Fruit fly (Drosophila melanogaster): Measurements from ENCODE around the gene Mo25.

Mo25 gene

DNA sequence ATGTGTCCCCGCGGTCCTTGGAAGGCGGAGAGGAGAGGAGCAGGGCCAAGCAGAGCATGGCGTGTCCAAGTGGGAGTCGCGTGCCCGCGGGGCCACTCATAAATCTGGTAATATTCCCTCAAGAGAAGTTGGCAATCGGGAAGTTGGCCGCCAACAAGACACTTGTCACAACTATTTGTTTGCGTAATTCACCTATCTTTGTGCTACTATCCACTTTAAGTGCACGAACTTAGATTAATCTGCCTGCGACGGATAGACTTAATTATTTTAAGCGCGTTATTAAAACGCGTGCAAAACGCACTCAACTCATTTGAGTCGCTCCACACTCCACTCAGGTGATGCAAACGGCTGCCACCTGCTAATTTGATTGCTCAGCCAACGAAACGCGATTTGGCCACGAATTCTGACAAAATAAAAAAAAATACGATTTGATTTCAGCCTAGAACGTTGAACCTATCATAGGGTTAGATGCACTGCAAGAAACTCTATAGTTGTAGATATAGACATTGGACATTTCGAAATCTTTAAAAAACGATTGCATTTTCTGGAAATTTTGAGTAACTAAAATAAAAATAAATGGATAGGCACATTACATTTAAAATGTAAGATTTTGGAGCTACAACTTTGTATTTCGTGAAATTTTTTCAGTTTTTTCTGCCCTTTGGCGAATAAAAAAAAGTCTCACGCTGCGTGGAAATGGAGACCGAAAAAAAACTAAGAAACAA is 44.1 kb downstream of the Mo25 start:
- TF ChIP-seq CTCF (optimal IDR thresholded peaks at IDR 0.05): no peak
- no peak for TF ChIP-seq CG8478 (optimal IDR thresholded peaks at IDR 0.05)

DNA sequence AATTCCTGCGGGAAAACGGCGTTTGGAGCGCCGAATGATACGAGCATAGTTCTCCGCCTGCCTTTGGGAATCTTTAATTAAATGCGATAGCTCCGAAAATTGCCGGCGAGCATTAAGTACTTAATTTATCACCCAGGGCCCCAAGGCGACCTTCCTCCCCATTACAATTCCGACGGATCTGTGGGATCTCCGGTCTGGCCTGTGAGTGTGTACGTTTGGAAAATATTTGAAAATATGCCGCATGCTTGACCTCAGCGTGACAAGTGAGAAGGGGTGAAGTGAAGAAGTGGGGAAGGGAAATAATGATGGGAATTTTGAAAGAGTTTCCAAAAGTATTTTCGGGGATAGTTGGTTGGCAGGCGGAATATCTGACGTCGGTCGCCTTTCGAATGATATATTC is 45.8 kb downstream of the Mo25 start:
- TF ChIP-seq CTCF (optimal IDR thresholded peaks at IDR 0.05): no peak
- TF ChIP-seq CG8478 (optimal IDR thresholded peaks at IDR 0.05): no peak

DNA sequence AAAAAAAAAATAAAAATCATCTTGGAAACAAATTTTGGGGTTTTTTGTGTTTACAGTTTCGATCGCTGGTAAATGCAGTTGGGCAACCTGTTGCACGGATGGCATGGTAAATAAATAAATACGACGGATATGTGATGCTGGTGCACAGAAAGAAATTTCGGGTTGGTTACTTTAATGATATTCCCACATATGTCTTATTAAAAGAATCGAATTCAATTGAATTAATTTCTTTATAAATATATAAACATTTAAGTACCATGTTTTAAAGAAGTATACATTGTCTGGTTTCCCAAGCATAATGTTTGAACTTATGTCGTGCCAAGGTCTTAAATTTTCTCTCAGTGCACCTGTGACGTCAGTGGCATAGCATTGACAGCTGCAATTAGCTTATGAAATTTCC is 47.8 kb downstream of the Mo25 start:
- no peak for TF ChIP-seq CTCF (optimal IDR thresholded peaks at IDR 0.05)
- no peak for TF ChIP-seq CG8478 (optimal IDR thresholded peaks at IDR 0.05)

DNA sequence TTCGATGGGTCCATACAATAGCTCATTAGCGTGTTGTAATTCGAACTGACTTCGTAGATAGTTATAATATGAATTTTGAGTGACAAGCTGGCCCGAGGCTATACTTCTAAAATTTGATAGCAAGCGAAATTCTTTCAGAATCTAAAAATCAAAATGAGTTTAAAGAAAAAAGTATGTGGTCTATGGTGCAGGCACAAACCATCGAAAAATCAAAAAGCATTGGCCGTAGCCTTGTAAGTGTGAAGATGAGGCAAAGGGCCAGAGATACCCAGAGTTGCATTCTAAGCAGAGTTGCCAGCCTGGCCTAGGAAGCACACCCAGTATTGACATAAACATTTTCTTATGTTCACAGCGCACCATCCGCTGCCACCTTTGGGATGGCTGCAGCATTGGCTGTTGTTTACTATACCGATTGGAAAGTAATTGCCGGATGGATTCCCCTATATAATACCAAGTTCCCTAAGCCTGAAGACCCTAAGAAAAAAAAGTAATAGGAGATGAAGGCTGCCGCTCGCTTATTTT is 48.5 kb downstream of the Mo25 start, which contains the start of gene UQCR-6.4L:
Gene UQCR-6.4L, plus strand, starts transcription at position 51 of the 522 bp plus-strand sequence.
- TF ChIP-seq CTCF (optimal IDR thresholded peaks at IDR 0.05) (no peak), CG8478 (optimal IDR thresholded peaks at IDR 0.05) (no peak)

- TF ChIP-seq CTCF (optimal IDR thresholded peaks at IDR 0.05) (no peak), CG8478 (optimal IDR thresholded peaks at IDR 0.05) (no peak)
Measured at dm6 chr3L:16566093-16566492, 49.2 kb downstream of the Mo25 start.

dm6 chr3L:16563361-16563760 is 51.9 kb downstream of the Mo25 start:
- TF ChIP-seq CTCF (optimal IDR thresholded peaks at IDR 0.05) (peak; percentile 86 to 92), CG8478 (optimal IDR thresholded peaks at IDR 0.05) (no peak)
